Worm (Caenorhabditis elegans): Measurements from ENCODE around the gene fkb-3.

ce11 chrV:7196498-7196966, 28.5 kb upstream of the fkb-3 start, which contains the start of gene F09G2.2:
- TF ChIP-seq dao-5 (tag; optimal IDR thresholded peaks at IDR 0.05) (no peak), W03F9.2 (tag; optimal IDR thresholded peaks at IDR 0.05) (peak; percentile 93), him-1 (tag; optimal IDR thresholded peaks at IDR 0.05) (peak; percentile 52)
